Fruit fly (Drosophila melanogaster) whole organism, embryonic: Measurements from ENCODE around the gene CG32278.
A peak's percentile ranks its signal among the peaks of the same experiment; 100 is the strongest.

Source experiments
- Adf1 ChIP-seq: fragments of 200-800 bp; sonication (Bioruptor generic); IDR thresholded peaks from 2 replicates; pipeline ENCODE4 v1.3.6; 2022; ENCODE audit warnings: missing biosample characterization, missing genetic modification characterization
- Aef1 ChIP-seq: fragments of 200-800 bp; sonication (Bioruptor generic); IDR thresholded peaks from 3 replicates; pipeline ENCODE4 v1.3.6; 2022; ENCODE audit warnings: missing biosample characterization, missing genetic modification characterization
- Atf3 ChIP-seq: fragments of 200-800 bp; sonication (Bioruptor generic); optimal IDR thresholded peaks from 3 replicates; lab custom pipeline; 2016; ENCODE audit warnings: missing biosample characterization, missing genetic modification characterization
- CG10274 ChIP-seq: fragments of 200-800 bp; sonication (Bioruptor generic); optimal IDR thresholded peaks from 3 replicates; lab custom pipeline; 2017; ENCODE audit warnings: missing biosample characterization, mild to moderate bottlenecking, missing genetic modification characterization
- CG10543 ChIP-seq: fragments of 200-800 bp; sonication (Bioruptor generic); optimal IDR thresholded peaks from 3 replicates; lab custom pipeline; 2017; ENCODE audit warnings: missing biosample characterization, mild to moderate bottlenecking, missing genetic modification characterization, moderate library complexity
- CG12942 ChIP-seq: fragments of 200-800 bp; sonication (Bioruptor generic); optimal IDR thresholded peaks from 3 replicates; lab custom pipeline; 2016; ENCODE audit warnings: missing biosample characterization, missing genetic modification characterization
- CG13296 ChIP-seq: fragments of 200-800 bp; sonication (Bioruptor generic); optimal IDR thresholded peaks from 3 replicates; lab custom pipeline; 2018; ENCODE audit warnings: missing biosample characterization, mild to moderate bottlenecking, missing genetic modification characterization
- CG15269 ChIP-seq: fragments of 200-800 bp; sonication (Bioruptor generic); optimal IDR thresholded peaks from 2 replicates; lab custom pipeline; 2018; ENCODE audit warnings: missing biosample characterization, mild to moderate bottlenecking, missing genetic modification characterization, moderate library complexity
- CG15601 ChIP-seq: fragments of 200-800 bp; sonication (Bioruptor generic); optimal IDR thresholded peaks from 3 replicates; lab custom pipeline; 2019; ENCODE audit warnings: missing biosample characterization, mild to moderate bottlenecking, missing genetic modification characterization, moderate library complexity
- CG17829 ChIP-seq: fragments of 200-800 bp; optimal IDR thresholded peaks from 2 replicates; lab custom pipeline; 2019; ENCODE audit warnings: missing biosample characterization, mild to moderate bottlenecking, missing genetic modification characterization, moderate library complexity
- CG18011 ChIP-seq: fragments of 200-800 bp; sonication (Bioruptor generic); optimal IDR thresholded peaks from 2 replicates; lab custom pipeline; 2017; ENCODE audit warnings: missing biosample characterization, missing genetic modification characterization, mild to moderate bottlenecking, moderate library complexity, missing genotype
- CG18599 ChIP-seq: fragments of 200-800 bp; sonication (Bioruptor generic); optimal IDR thresholded peaks from 3 replicates; lab custom pipeline; 2017; ENCODE audit warnings: missing biosample characterization, missing genetic modification characterization, mild to moderate bottlenecking, moderate library complexity, missing genetic modification reagents
- CG3163 ChIP-seq: fragments of 200-800 bp; sonication (Bioruptor generic); optimal IDR thresholded peaks from 3 replicates; lab custom pipeline; 2016; ENCODE audit warnings: missing biosample characterization, missing genetic modification characterization
- CG42726 ChIP-seq: fragments of 200-800 bp; sonication (Bioruptor generic); IDR thresholded peaks from 2 replicates; pipeline ENCODE4 v1.3.6; 2022; ENCODE audit warnings: missing biosample characterization, missing genetic modification characterization; ENCODE audit not compliant: partially characterized antibody
- CG4328 ChIP-seq: fragments of 200-800 bp; sonication (Bioruptor generic); optimal IDR thresholded peaks from 3 replicates; lab custom pipeline; 2017; ENCODE audit warnings: missing biosample characterization, missing genetic modification reagents, missing genetic modification characterization
- CG4404 ChIP-seq: fragments of 200-800 bp; sonication (Bioruptor generic); IDR thresholded peaks from 2 replicates; pipeline ENCODE4 v1.3.6; 2022; ENCODE audit warnings: missing biosample characterization, missing genetic modification characterization
- CG4617 ChIP-seq: fragments of 200-800 bp; sonication (Bioruptor generic); optimal IDR thresholded peaks from 3 replicates; lab custom pipeline; 2016; ENCODE audit warnings: missing biosample characterization, missing genetic modification characterization, borderline replicate concordance
- CG6791 ChIP-seq: fragments of 200-800 bp; sonication (Bioruptor generic); IDR thresholded peaks from 3 replicates; pipeline ENCODE4 v1.3.6; 2022; ENCODE audit warnings: missing biosample characterization, missing genetic modification characterization; ENCODE audit not compliant: partially characterized antibody
- CG6813 ChIP-seq: fragments of 200-800 bp; sonication (Bioruptor generic); optimal IDR thresholded peaks from 2 replicates; lab custom pipeline; 2017; ENCODE audit warnings: missing biosample characterization, missing genetic modification characterization, mild to moderate bottlenecking, moderate library complexity, missing genetic modification reagents
- CG6854 ChIP-seq: fragments of 200-800 bp; sonication (Bioruptor generic); optimal IDR thresholded peaks from 3 replicates; lab custom pipeline; 2017; ENCODE audit warnings: missing biosample characterization, mild to moderate bottlenecking, missing genetic modification characterization
- CG8478 ChIP-seq: fragments of >200 bp; optimal IDR thresholded peaks from 2 replicates; lab custom pipeline; 2018
- CG8924 ChIP-seq: fragments of 200-800 bp; optimal IDR thresholded peaks from 3 replicates; lab custom pipeline; 2019; ENCODE audit warnings: missing biosample characterization, mild to moderate bottlenecking, missing genetic modification characterization, moderate library complexity
- CHES-1-like ChIP-seq: fragments of 200-800 bp; sonication (Bioruptor generic); optimal IDR thresholded peaks from 2 replicates; lab custom pipeline; 2016; ENCODE audit warnings: missing biosample characterization, missing genetic modification characterization
- CoRest ChIP-seq: fragments of 200-800 bp; sonication (Bioruptor generic); optimal IDR thresholded peaks from 3 replicates; lab custom pipeline; 2018; ENCODE audit warnings: missing biosample characterization, mild to moderate bottlenecking, missing genetic modification characterization, moderate library complexity
- Dip3 ChIP-seq: fragments of 200-800 bp; sonication (Bioruptor generic); optimal IDR thresholded peaks from 3 replicates; lab custom pipeline; 2016; ENCODE audit warnings: missing biosample characterization, missing genetic modification characterization
- Dll ChIP-seq: fragments of 200-800 bp; sonication (Bioruptor generic); IDR thresholded peaks from 4 replicates; pipeline ENCODE4 v1.3.6; 2022; ENCODE audit warnings: missing biosample characterization, missing genetic modification characterization; ENCODE audit not compliant: partially characterized antibody
- Dref ChIP-seq: fragments of 200-800 bp; sonication (Bioruptor generic); IDR thresholded peaks from 2 replicates; pipeline ENCODE4 v1.3.6; 2022; ENCODE audit warnings: missing biosample characterization, missing genetic modification characterization
- GATAe ChIP-seq: fragments of 200-800 bp; sonication (Bioruptor generic); conservative IDR thresholded peaks from 2 replicates; pipeline ENCODE4 v1.3.6; 2022; ENCODE audit warnings: missing biosample characterization, missing genetic modification characterization
- H2.0 ChIP-seq: fragments of 200-800 bp; sonication (Bioruptor generic); IDR thresholded peaks from 2 replicates; pipeline ENCODE4 v1.3.6; 2022; ENCODE audit warnings: missing biosample characterization, missing genetic modification characterization
- Mad ChIP-seq: fragments of 200-800 bp; sonication (Bioruptor generic); optimal IDR thresholded peaks from 2 replicates; lab custom pipeline; 2016; ENCODE audit warnings: missing biosample characterization, missing genetic modification characterization
- Pdp1 ChIP-seq, 2 experiments: fragments of 200-800 bp; sonication (Bioruptor generic); optimal IDR thresholded peaks; 3 replicates each; lab custom pipeline; 2016; ENCODE audit warnings: missing biosample characterization in 2 of 2, missing genetic modification characterization in 2 of 2, mild to moderate bottlenecking in 1 of 2, moderate library complexity in 1 of 2
- Ptx1 ChIP-seq: fragments of 200-800 bp; sonication (Bioruptor generic); IDR thresholded peaks from 2 replicates; pipeline ENCODE4 v1.3.6; 2022; ENCODE audit warnings: missing biosample characterization, missing genetic modification characterization
- amos ChIP-seq: fragments of 200-800 bp; sonication (Bioruptor generic); IDR thresholded peaks from 2 replicates; pipeline ENCODE4 v1.3.6; 2022; ENCODE audit warnings: missing biosample characterization, missing genetic modification characterization; ENCODE audit not compliant: partially characterized antibody
- caup ChIP-seq: fragments of 200-800 bp; sonication (Bioruptor generic); optimal IDR thresholded peaks from 3 replicates; lab custom pipeline; 2017; ENCODE audit warnings: missing biosample characterization, mild to moderate bottlenecking, missing genetic modification characterization, moderate library complexity; ENCODE audit not compliant: severe bottlenecking
- chinmo ChIP-seq: fragments of 200-800 bp; sonication (Bioruptor generic); IDR thresholded peaks from 4 replicates; pipeline ENCODE4 v1.3.6; 2022; ENCODE audit warnings: missing biosample characterization, missing genetic modification characterization; ENCODE audit not compliant: partially characterized antibody
- ewg ChIP-seq: fragments of 200-800 bp; sonication (Bioruptor generic); optimal IDR thresholded peaks from 3 replicates; lab custom pipeline; 2017; ENCODE audit warnings: mild to moderate bottlenecking, missing biosample characterization, missing genetic modification reagents, missing genetic modification characterization
- gro ChIP-seq: fragments of 200-800 bp; sonication (Bioruptor generic); optimal IDR thresholded peaks from 2 replicates; lab custom pipeline; 2016; ENCODE audit warnings: missing biosample characterization, missing genetic modification characterization
- h ChIP-seq: fragments of >200 bp; optimal IDR thresholded peaks from 2 replicates; lab custom pipeline; 2017
- jumu ChIP-seq: fragments of 200-800 bp; sonication (Bioruptor generic); optimal IDR thresholded peaks from 3 replicates; lab custom pipeline; 2016; ENCODE audit warnings: missing biosample characterization, missing genetic modification characterization
- kah ChIP-seq: fragments of 200-800 bp; sonication (Bioruptor generic); optimal IDR thresholded peaks from 2 replicates; lab custom pipeline; 2018; ENCODE audit warnings: missing biosample characterization, mild to moderate bottlenecking, missing genetic modification characterization
- mirr ChIP-seq: fragments of 200-800 bp; sonication (Bioruptor generic); optimal IDR thresholded peaks from 3 replicates; lab custom pipeline; 2018; ENCODE audit warnings: missing biosample characterization, mild to moderate bottlenecking, missing genetic modification characterization
- nerfin-2 ChIP-seq: fragments of 200-800 bp; sonication (Bioruptor generic); IDR thresholded peaks from 2 replicates; pipeline ENCODE4 v1.3.6; 2022; ENCODE audit warnings: missing biosample characterization, missing genetic modification characterization; ENCODE audit not compliant: partially characterized antibody
- pfk ChIP-seq: fragments of 200-800 bp; sonication (Bioruptor generic); optimal IDR thresholded peaks from 2 replicates; lab custom pipeline; 2018; ENCODE audit warnings: missing biosample characterization, mild to moderate bottlenecking, missing genetic modification characterization, moderate library complexity
- pho ChIP-seq: fragments of 200-800 bp; sonication (Bioruptor generic); optimal IDR thresholded peaks from 2 replicates; lab custom pipeline; 2016; ENCODE audit warnings: missing biosample characterization, missing genetic modification characterization
- pros ChIP-seq: fragments of 200-800 bp; sonication (Bioruptor generic); optimal IDR thresholded peaks from 3 replicates; lab custom pipeline; 2019; ENCODE audit warnings: missing biosample characterization, mild to moderate bottlenecking, missing genetic modification characterization, moderate library complexity
- sd ChIP-seq: fragments of 200-800 bp; sonication (Bioruptor generic); optimal IDR thresholded peaks from 3 replicates; lab custom pipeline; 2018; ENCODE audit warnings: missing biosample characterization, mild to moderate bottlenecking, missing genetic modification characterization, moderate library complexity
- zen ChIP-seq: fragments of 200-800 bp; sonication (Bioruptor generic); optimal IDR thresholded peaks from 3 replicates; lab custom pipeline; 2018; ENCODE audit warnings: missing biosample characterization, mild to moderate bottlenecking, missing genetic modification characterization, moderate library complexity

The CG32278 gene

DNA sequence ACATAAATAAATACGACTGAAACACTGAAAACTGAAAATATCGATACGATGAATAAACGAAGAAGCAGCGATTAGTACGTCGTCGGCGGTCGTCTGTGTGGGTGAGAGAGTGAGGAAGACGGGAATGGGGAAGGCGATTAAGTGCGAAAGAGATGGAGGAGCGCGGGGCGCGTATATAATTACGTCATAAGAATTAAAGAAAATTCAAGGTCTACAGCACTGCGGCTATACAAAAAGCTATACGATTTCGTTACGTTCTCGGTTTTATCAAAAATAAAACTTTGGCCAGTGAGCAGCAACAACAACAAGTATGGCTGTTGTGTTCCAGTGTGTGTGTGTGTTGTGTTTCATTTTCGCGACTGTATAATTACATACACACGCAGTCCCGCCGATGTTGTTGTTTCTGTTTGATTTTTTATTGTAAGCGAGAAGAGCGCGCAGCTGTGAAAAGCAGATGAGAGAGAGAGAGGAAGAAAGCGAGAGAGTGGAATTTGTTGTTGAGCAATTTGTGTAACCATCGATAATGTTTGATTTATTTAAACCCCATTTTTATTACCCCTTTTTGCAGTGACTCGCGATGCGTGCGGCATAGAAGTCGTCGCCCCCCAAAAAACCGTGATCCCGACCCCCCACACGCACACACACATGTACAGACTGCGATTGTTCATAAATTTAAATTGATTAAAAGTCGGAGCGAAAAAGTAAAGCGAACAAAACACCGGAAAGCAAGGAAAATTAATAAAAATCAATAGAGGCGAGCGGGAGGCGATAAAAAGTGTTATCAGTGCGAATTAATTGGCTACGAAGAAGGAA lies 19.8 kb upstream of the CG32278 start (continued):
- TF ChIP-seq nerfin-2 (GFP tag; lab: Robert Waterston, UW) (0 out of 2 replicates have a peak, but pooled peaks have one; percentile 25), gro (peak; percentile 44), h (lab: Kevin White, UChicago) (no peak), amos (peak; percentile 51; the same call in 1 of the 2 replicates), H2.0 (GFP tag; lab: Robert Waterston, UW) (no peak), CG18599 (peak; percentile 63), CG6813 (GFP tag; lab: Kevin White, UChicago) (peak; percentile 18), CG15601 (no peak), Dref (peak; percentile 46), zen (tag; lab: Kevin White, UChicago) (peak; percentile 28), CG15269 (tag; lab: Kevin White, UChicago) (no peak), CG17829 (tag; lab: Kevin White, UChicago) (no peak), CG4617 (GFP tag; lab: Kevin White, UChicago) (no peak), CG13296 (GFP tag; lab: Kevin White, UChicago) (peak; percentile 51), jumu (GFP tag; lab: Kevin White, UChicago) (no peak), Aef1 (GFP tag; lab: Robert Waterston, UW) (0 out of 3 replicates have a peak, but pooled peaks have one; percentile 37), CG8924 (peak; percentile 16), pros (GFP tag; lab: Kevin White, UChicago) (peak; percentile 90), chinmo (GFP tag; lab: Robert Waterston, UW) (peak; percentile 69; the same call in 2 of the 4 replicates), caup (GFP tag; lab: Kevin White, UChicago) (peak; percentile 8), CG6791 (GFP tag; lab: Robert Waterston, UW) (no peak), pho (GFP tag; lab: Kevin White, UChicago) (no peak), CG6854 (GFP tag; lab: Kevin White, UChicago) (peak; percentile 45), Pdp1 (GFP tag; optimal IDR thresholded peaks at IDR 0.05; lab: Kevin White, UChicago) (peak in 1 of 2 experiments; percentile 100), CHES-1-like (GFP tag; lab: Kevin White, UChicago) (peak; percentile 54), CG10543 (peak; percentile 96), mirr (GFP tag; lab: Kevin White, UChicago) (peak; percentile 65), Atf3 (GFP tag; lab: Kevin White, UChicago) (peak; percentile 81), sd (tag; lab: Kevin White, UChicago) (peak; percentile 80), Dip3 (GFP tag; lab: Kevin White, UChicago) (no peak), Ptx1 (GFP tag; lab: Robert Waterston, UW) (peak; percentile 31; the same call in 1 of the 2 replicates), Mad (GFP tag; lab: Kevin White, UChicago) (no peak), CG10274 (GFP tag; lab: Kevin White, UChicago) (no peak), CG12942 (GFP tag; lab: Kevin White, UChicago) (no peak), ewg (GFP tag; lab: Kevin White, UChicago) (peak; percentile 10), pfk (GFP tag; lab: Kevin White, UChicago) (peak; percentile 30), CoRest (tag; lab: Kevin White, UChicago) (no peak), Dll (GFP tag; lab: Robert Waterston, UW) (0 out of 4 replicates have a peak, but pooled peaks have one; percentile 32), CG42726 (peak; percentile 23; the same call in 1 of the 2 replicates), GATAe (GFP tag; lab: Robert Waterston, UW) (peak; percentile 33; the same call in 1 of the 2 replicates), CG3163 (GFP tag; lab: Kevin White, UChicago) (no peak), CG4328 (GFP tag; lab: Kevin White, UChicago) (peak; percentile 45), CG4404 (GFP tag; lab: Robert Waterston, UW) (no peak), Adf1 (GFP tag; lab: Robert Waterston, UW) (peak; percentile 84), CG18011 (GFP tag; lab: Kevin White, UChicago) (no peak), kah (no peak), CG8478 (lab: Kevin White, UChicago) (peak; percentile 54)
